Fruit fly (Drosophila melanogaster) whole organism, embryonic: ENCODE results near the gene CG43675.

Source experiments
- Atf-2 ChIP-seq: fragments of 200-800 bp; sonication (Bioruptor generic); optimal IDR thresholded peaks from 2 replicates; lab custom pipeline; 2016; ENCODE audit warnings: missing biosample characterization, missing genetic modification characterization
- Atf3 ChIP-seq: fragments of 200-800 bp; sonication (Bioruptor generic); optimal IDR thresholded peaks from 3 replicates; lab custom pipeline; 2016; ENCODE audit warnings: missing biosample characterization, missing genetic modification characterization
- B-H1 ChIP-seq: fragments of 200-800 bp; sonication (Bioruptor generic); IDR thresholded peaks from 3 replicates; pipeline ENCODE4 v1.3.6; 2022; ENCODE audit warnings: missing biosample characterization, missing genetic modification characterization
- BtbVII ChIP-seq: fragments of 200-800 bp; sonication (Bioruptor generic); optimal IDR thresholded peaks from 3 replicates; lab custom pipeline; 2017; ENCODE audit warnings: missing biosample characterization, mild to moderate bottlenecking, missing genetic modification characterization
- CG10209 ChIP-seq: fragments of 200-800 bp; sonication (Bioruptor generic); optimal IDR thresholded peaks from 3 replicates; lab custom pipeline; 2017; ENCODE audit warnings: missing biosample characterization, mild to moderate bottlenecking, missing genetic modification characterization, missing genetic modification reagents
- CG13775 ChIP-seq: fragments of 200-800 bp; sonication (Bioruptor generic); optimal IDR thresholded peaks from 3 replicates; lab custom pipeline; 2017; ENCODE audit warnings: missing biosample characterization, mild to moderate bottlenecking, missing genetic modification characterization
- CG14667 ChIP-seq: fragments of 200-800 bp; sonication (Bioruptor generic); IDR thresholded peaks from 2 replicates; pipeline ENCODE4 v1.3.6; 2022; ENCODE audit warnings: missing biosample characterization, missing genetic modification characterization
- CG14860 ChIP-seq: fragments of 200-800 bp; sonication (Bioruptor generic); IDR thresholded peaks from 3 replicates; pipeline ENCODE4 v1.3.6; 2022; ENCODE audit warnings: missing biosample characterization, missing genetic modification characterization; ENCODE audit not compliant: partially characterized antibody
- CG15514 ChIP-seq: fragments of 200-800 bp; sonication (Bioruptor generic); optimal IDR thresholded peaks from 3 replicates; lab custom pipeline; 2017; ENCODE audit warnings: missing biosample characterization, missing genetic modification characterization, mild to moderate bottlenecking, moderate library complexity, missing genetic modification reagents
- CG16813 ChIP-seq: fragments of 200-800 bp; sonication (Bioruptor generic); IDR thresholded peaks from 3 replicates; pipeline ENCODE4 v1.3.6; 2022; ENCODE audit warnings: missing biosample characterization, missing genetic modification characterization; ENCODE audit not compliant: partially characterized antibody
- CG17186 ChIP-seq: fragments of 200-800 bp; sonication (Bioruptor generic); optimal IDR thresholded peaks from 3 replicates; lab custom pipeline; 2017; ENCODE audit warnings: missing biosample characterization, missing genetic modification reagents, missing genetic modification characterization
- CG1792 ChIP-seq: fragments of 200-800 bp; sonication (Bioruptor generic); optimal IDR thresholded peaks from 2 replicates; lab custom pipeline; 2016; ENCODE audit warnings: missing biosample characterization, missing genetic modification characterization
- CG2120 ChIP-seq: fragments of 200-800 bp; sonication (Bioruptor generic); optimal IDR thresholded peaks from 3 replicates; lab custom pipeline; 2016; ENCODE audit warnings: missing biosample characterization, missing genetic modification characterization
- CG30020 ChIP-seq: fragments of 200-800 bp; optimal IDR thresholded peaks from 2 replicates; lab custom pipeline; 2019; ENCODE audit warnings: missing biosample characterization, mild to moderate bottlenecking, missing genetic modification characterization, moderate library complexity
- CG3163 ChIP-seq: fragments of 200-800 bp; sonication (Bioruptor generic); optimal IDR thresholded peaks from 3 replicates; lab custom pipeline; 2016; ENCODE audit warnings: missing biosample characterization, missing genetic modification characterization
- CG34422 ChIP-seq: fragments of 200-800 bp; sonication (Bioruptor generic); IDR thresholded peaks from 3 replicates; pipeline ENCODE4 v1.3.6; 2022; ENCODE audit warnings: missing biosample characterization, missing genetic modification characterization
- CG4707 ChIP-seq: fragments of 200-800 bp; sonication (Bioruptor generic); optimal IDR thresholded peaks from 2 replicates; lab custom pipeline; 2018; ENCODE audit warnings: missing biosample characterization, mild to moderate bottlenecking, missing genetic modification characterization, moderate library complexity
- CG7786 ChIP-seq: fragments of 200-800 bp; sonication (Bioruptor generic); optimal IDR thresholded peaks from 2 replicates; lab custom pipeline; 2016; ENCODE audit warnings: missing biosample characterization, missing genetic modification characterization
- CG8924 ChIP-seq: fragments of 200-800 bp; optimal IDR thresholded peaks from 3 replicates; lab custom pipeline; 2019; ENCODE audit warnings: missing biosample characterization, mild to moderate bottlenecking, missing genetic modification characterization, moderate library complexity
- E2f1 ChIP-seq: fragments of 200-800 bp; sonication (Bioruptor generic); IDR thresholded peaks from 2 replicates; pipeline ENCODE4 v1.3.6; 2022; ENCODE audit warnings: missing biosample characterization, missing genetic modification characterization
- H2.0 ChIP-seq: fragments of 200-800 bp; sonication (Bioruptor generic); IDR thresholded peaks from 2 replicates; pipeline ENCODE4 v1.3.6; 2022; ENCODE audit warnings: missing biosample characterization, missing genetic modification characterization
- Hmx ChIP-seq: fragments of 200-800 bp; sonication (Bioruptor generic); optimal IDR thresholded peaks from 2 replicates; lab custom pipeline; 2016; ENCODE audit warnings: missing biosample characterization, missing genetic modification characterization
- Mrtf ChIP-seq: fragments of 200-800 bp; sonication (Bioruptor generic); IDR thresholded peaks from 3 replicates; pipeline ENCODE4 v1.3.6; 2022; ENCODE audit warnings: missing biosample characterization, missing genetic modification characterization
- Oaz ChIP-seq: fragments of 200-800 bp; sonication (Bioruptor generic); IDR thresholded peaks from 2 replicates; pipeline ENCODE4 v1.3.6; 2022; ENCODE audit warnings: missing biosample characterization, missing genetic modification characterization
- Ptx1 ChIP-seq: fragments of 200-800 bp; sonication (Bioruptor generic); IDR thresholded peaks from 2 replicates; pipeline ENCODE4 v1.3.6; 2022; ENCODE audit warnings: missing biosample characterization, missing genetic modification characterization
- Ravus ChIP-seq: fragments of 200-800 bp; sonication (Bioruptor generic); IDR thresholded peaks from 2 replicates; pipeline ENCODE4 v1.3.6; 2022; ENCODE audit warnings: missing biosample characterization, missing genetic modification characterization
- Sox100B ChIP-seq: fragments of 200-800 bp; sonication (Bioruptor generic); optimal IDR thresholded peaks from 3 replicates; lab custom pipeline; 2018; ENCODE audit warnings: missing biosample characterization, mild to moderate bottlenecking, missing genetic modification characterization
- Ssrp ChIP-seq: fragments of 200-800 bp; sonication (Bioruptor generic); optimal IDR thresholded peaks from 2 replicates; lab custom pipeline; 2018; ENCODE audit warnings: missing biosample characterization, mild to moderate bottlenecking, missing genetic modification characterization, moderate library complexity
- Xrp1 ChIP-seq: fragments of 200-800 bp; sonication (Bioruptor generic); IDR thresholded peaks from 2 replicates; pipeline ENCODE4 v1.3.6; 2022; ENCODE audit warnings: missing biosample characterization, missing genetic modification characterization
- ac ChIP-seq: fragments of 200-800 bp; sonication (Bioruptor generic); optimal IDR thresholded peaks from 3 replicates; lab custom pipeline; 2017; ENCODE audit warnings: missing biosample characterization, mild to moderate bottlenecking, missing genetic modification characterization
- ap ChIP-seq: fragments of 200-800 bp; sonication (Bioruptor generic); IDR thresholded peaks from 2 replicates; pipeline ENCODE4 v1.3.6; 2022; ENCODE audit warnings: missing biosample characterization, missing genetic modification characterization
- ash1 ChIP-seq: fragments of 200-800 bp; sonication (Bioruptor generic); optimal IDR thresholded peaks from 2 replicates; lab custom pipeline; 2018; ENCODE audit warnings: missing biosample characterization, mild to moderate bottlenecking, missing genetic modification characterization
- chm ChIP-seq: fragments of 200-800 bp; sonication (Bioruptor generic); IDR thresholded peaks from 2 replicates; pipeline ENCODE4 v1.3.6; 2022; ENCODE audit warnings: missing biosample characterization, missing genetic modification characterization
- dysf ChIP-seq: fragments of 200-800 bp; sonication (Bioruptor generic); IDR thresholded peaks from 3 replicates; pipeline ENCODE4 v1.3.6; 2022; ENCODE audit warnings: missing biosample characterization, missing genetic modification characterization
- gro ChIP-seq: fragments of 200-800 bp; sonication (Bioruptor generic); optimal IDR thresholded peaks from 2 replicates; lab custom pipeline; 2016; ENCODE audit warnings: missing biosample characterization, missing genetic modification characterization
- ham ChIP-seq: fragments of 200-800 bp; sonication (Bioruptor generic); IDR thresholded peaks from 2 replicates; pipeline ENCODE4 v1.3.6; 2022; ENCODE audit warnings: missing biosample characterization, missing genetic modification characterization
- insv ChIP-seq, 2 experiments: fragments of 200-800 bp; sonication (Bioruptor generic); optimal IDR thresholded peaks; 3 replicates each; lab custom pipeline; 2016 to 2018; ENCODE audit warnings: missing biosample characterization in 2 of 2, missing genetic modification characterization in 2 of 2
- jumu ChIP-seq: fragments of 200-800 bp; sonication (Bioruptor generic); optimal IDR thresholded peaks from 3 replicates; lab custom pipeline; 2016; ENCODE audit warnings: missing biosample characterization, missing genetic modification characterization
- kay ChIP-seq: fragments of 200-800 bp; sonication (Bioruptor generic); optimal IDR thresholded peaks from 2 replicates; lab custom pipeline; 2016; ENCODE audit warnings: missing biosample characterization, missing genetic modification characterization
- mirr ChIP-seq: fragments of 200-800 bp; sonication (Bioruptor generic); optimal IDR thresholded peaks from 3 replicates; lab custom pipeline; 2018; ENCODE audit warnings: missing biosample characterization, mild to moderate bottlenecking, missing genetic modification characterization
- nerfin-2 ChIP-seq: fragments of 200-800 bp; sonication (Bioruptor generic); IDR thresholded peaks from 2 replicates; pipeline ENCODE4 v1.3.6; 2022; ENCODE audit warnings: missing biosample characterization, missing genetic modification characterization; ENCODE audit not compliant: partially characterized antibody
- pan ChIP-seq, 4 experiments: fragments of >200 bp in 3 of 4; fragments of 200-800 bp in 1 of 4; sonication (Bioruptor generic) in 1 of 4; optimal IDR thresholded peaks in 3 of 4; IDR thresholded peaks in 1 of 4; 2 replicates each; pipeline versions ENCODE4 v1.3.6 to Lab custom; 2017 to 2022; ENCODE audit warnings: missing biosample characterization in 2 of 4, missing genetic modification characterization in 2 of 4, mixed read lengths in 1 of 4
- pzg ChIP-seq: fragments of 200-800 bp; sonication (Bioruptor generic); optimal IDR thresholded peaks from 3 replicates; lab custom pipeline; 2018; ENCODE audit warnings: missing biosample characterization, mild to moderate bottlenecking, missing genetic modification characterization, moderate library complexity
- sim ChIP-seq: fragments of 200-800 bp; sonication (Bioruptor generic); IDR thresholded peaks from 2 replicates; pipeline ENCODE4 v1.3.6; 2022; ENCODE audit warnings: missing biosample characterization, missing genetic modification characterization
- slou ChIP-seq: fragments of 200-800 bp; sonication (Bioruptor generic); optimal IDR thresholded peaks from 3 replicates; lab custom pipeline; 2016; ENCODE audit warnings: missing biosample characterization, missing genetic modification characterization
- sr ChIP-seq: fragments of 200-800 bp; sonication (Bioruptor generic); IDR thresholded peaks from 3 replicates; pipeline ENCODE4 v1.3.6; 2022; ENCODE audit warnings: missing biosample characterization, missing genetic modification characterization
- trem ChIP-seq: fragments of 200-800 bp; optimal IDR thresholded peaks from 3 replicates; lab custom pipeline; 2019; ENCODE audit warnings: missing biosample characterization, mild to moderate bottlenecking, missing genetic modification characterization, moderate library complexity
- wek ChIP-seq: fragments of 200-800 bp; sonication (Bioruptor generic); optimal IDR thresholded peaks from 3 replicates; lab custom pipeline; 2018; ENCODE audit warnings: missing biosample characterization, mild to moderate bottlenecking, missing genetic modification characterization, moderate library complexity
- wor ChIP-seq: fragments of 200-800 bp; sonication (Bioruptor generic); IDR thresholded peaks from 2 replicates; pipeline ENCODE4 v1.3.6; 2022; ENCODE audit warnings: missing biosample characterization, missing genetic modification characterization
- zen ChIP-seq: fragments of 200-800 bp; sonication (Bioruptor generic); optimal IDR thresholded peaks from 3 replicates; lab custom pipeline; 2018; ENCODE audit warnings: missing biosample characterization, mild to moderate bottlenecking, missing genetic modification characterization, moderate library complexity
- zfh1 ChIP-seq: fragments of 200-800 bp; sonication (Bioruptor generic); IDR thresholded peaks from 3 replicates; pipeline ENCODE4 v1.3.6; 2022; ENCODE audit warnings: missing biosample characterization, missing genetic modification characterization

Gene CG43675

DNA sequence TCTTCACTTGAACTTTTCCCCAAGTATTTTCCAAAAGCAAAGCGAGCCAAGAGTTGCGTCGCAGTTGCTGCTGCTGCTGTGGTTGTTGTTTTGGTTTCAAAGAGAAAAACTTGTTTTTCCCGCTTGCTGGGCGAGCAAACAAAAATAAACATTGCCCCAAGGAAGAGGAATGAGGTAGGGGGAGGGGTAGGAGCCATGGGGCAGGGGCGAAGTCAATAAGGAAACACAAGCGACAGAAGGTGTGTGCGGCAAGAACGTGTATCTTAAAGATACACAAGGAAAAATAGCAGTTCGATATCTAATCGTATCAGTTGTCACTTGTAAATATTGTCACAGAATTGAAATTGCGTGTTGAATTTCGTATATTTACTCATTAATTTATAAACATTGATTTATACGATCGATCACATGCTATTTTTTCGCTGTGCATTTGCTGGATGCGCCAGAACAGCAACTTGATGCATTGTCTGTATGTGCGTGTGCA, 38.3 kb downstream of the CG43675 start (continued):
- no peak for TF ChIP-seq Mrtf (GFP tag; lab: Robert Waterston, UW)
- TF ChIP-seq pzg, result no peak
- peak; percentile 72 for TF ChIP-seq mirr
- TF ChIP-seq Hmx, result no peak
- TF ChIP-seq Atf3, result no peak
- peak; percentile 83 for TF ChIP-seq BtbVII (GFP tag; lab: Kevin White, UChicago)
- TF ChIP-seq CG15514 (GFP tag; lab: Kevin White, UChicago), result peak; percentile 48
- TF ChIP-seq ap, result no peak; the same call in 1 of the 2 replicates
- peak; percentile 79 for TF ChIP-seq CG8924
- TF ChIP-seq Atf-2 (GFP tag; lab: Kevin White, UChicago), result peak; percentile 40
- peak; percentile 67 for TF ChIP-seq CG13775
- peak; percentile 76 for TF ChIP-seq zfh1 (GFP tag; lab: Robert Waterston, UW)
- peak; percentile 66 for TF ChIP-seq sim
- TF ChIP-seq CG14667 (GFP tag; lab: Robert Waterston, UW), result peak; percentile 50; the same call in 1 of the 2 replicates
- TF ChIP-seq chm, result peak; percentile 78
- peak; percentile 66 for TF ChIP-seq Sox100B
- no peak for TF ChIP-seq CG3163 (GFP tag; lab: Kevin White, UChicago)
- TF ChIP-seq sr (GFP tag; lab: Robert Waterston, UW), result no peak; the same call in 2 of the 3 replicates
- TF ChIP-seq CG34422 (GFP tag; lab: Robert Waterston, UW), result peak; percentile 65; the same call in 1 of the 3 replicates
- TF ChIP-seq slou, result peak; percentile 20
- TF ChIP-seq nerfin-2, result no peak
- no peak for TF ChIP-seq CG7786 (GFP tag; lab: Kevin White, UChicago)
- peak; percentile 79 for TF ChIP-seq CG10209 (GFP tag; lab: Kevin White, UChicago)
- TF ChIP-seq pan (optimal IDR thresholded peaks at IDR 0.05; lab: Kevin White, UChicago), result no peak
- TF ChIP-seq pan (GFP tag; optimal IDR thresholded peaks at IDR 0.05 in 1 of 2, IDR thresholded peaks at IDR 0.05 in 1 of 2), result peak in 1 of 2 experiments; percentile 68
- TF ChIP-seq gro (GFP tag; lab: Kevin White, UChicago), result no peak
- TF ChIP-seq Xrp1, result peak; percentile 92
- no peak for TF ChIP-seq CG2120 (GFP tag; lab: Kevin White, UChicago)
- TF ChIP-seq trem, result peak; percentile 76
- no peak for TF ChIP-seq ash1 (GFP tag; lab: Kevin White, UChicago)
- peak; percentile 50 for TF ChIP-seq zen (tag; lab: Kevin White, UChicago)
- peak; percentile 70 for TF ChIP-seq wek (GFP tag; lab: Kevin White, UChicago)
- TF ChIP-seq CG30020 (tag; lab: Kevin White, UChicago), result peak; percentile 18
- no peak; the same call in 2 of the 3 replicates for TF ChIP-seq B-H1 (GFP tag; lab: Robert Waterston, UW)
- no peak for TF ChIP-seq Ravus (GFP tag; lab: Robert Waterston, UW)
- TF ChIP-seq CG1792, result no peak
- peak; percentile 34 for TF ChIP-seq CG17186
- TF ChIP-seq insv (GFP tag; optimal IDR thresholded peaks at IDR 0.05; lab: Kevin White, UChicago), result no peak
- TF ChIP-seq H2.0 (GFP tag; lab: Robert Waterston, UW), result peak; percentile 49; the same call in 1 of the 2 replicates
- peak; percentile 36 for TF ChIP-seq jumu (GFP tag; lab: Kevin White, UChicago)
- TF ChIP-seq CG16813 (GFP tag; lab: Robert Waterston, UW), result no peak
- TF ChIP-seq kay (GFP tag; lab: Kevin White, UChicago), result peak; percentile 33
- TF ChIP-seq wor (GFP tag; lab: Robert Waterston, UW), result no peak
- no peak for TF ChIP-seq Oaz (GFP tag; lab: Robert Waterston, UW)
- TF ChIP-seq Ptx1, result peak; percentile 64
- peak; percentile 73 for TF ChIP-seq dysf
- TF ChIP-seq E2f1, result peak; percentile 74
- peak; percentile 84 for TF ChIP-seq ac (GFP tag; lab: Kevin White, UChicago)
- TF ChIP-seq CG4707, result peak; percentile 61
- peak; percentile 70 for TF ChIP-seq Ssrp
- no peak for TF ChIP-seq ham (GFP tag; lab: Robert Waterston, UW)
- no peak for TF ChIP-seq CG14860
